Fruit fly (Drosophila melanogaster) whole organism, embryonic: ENCODE measurements around the gene Vti1b.
A peak's percentile ranks its signal among the peaks of the same experiment; 100 is the strongest.

Experiments
- BEAF-32 ChIP-seq: fragments of 200-800 bp; sonication (Bioruptor generic); optimal IDR thresholded peaks from 3 replicates; lab custom pipeline; 2017; ENCODE audit warnings: missing biosample characterization, missing genetic modification characterization, mild to moderate bottlenecking, moderate library complexity, missing genetic modification reagents
- CG10543 ChIP-seq: fragments of 200-800 bp; sonication (Bioruptor generic); optimal IDR thresholded peaks from 3 replicates; lab custom pipeline; 2017; ENCODE audit warnings: missing biosample characterization, mild to moderate bottlenecking, missing genetic modification characterization, moderate library complexity
- CG11560 ChIP-seq: fragments of 200-800 bp; sonication (Bioruptor generic); IDR thresholded peaks from 3 replicates; pipeline ENCODE4 v1.3.6; 2022; ENCODE audit warnings: missing biosample characterization, missing genetic modification characterization
- CG12071 ChIP-seq: fragments of 200-800 bp; sonication (Bioruptor generic); optimal IDR thresholded peaks from 3 replicates; lab custom pipeline; 2018; ENCODE audit warnings: missing biosample characterization, mild to moderate bottlenecking, missing genetic modification characterization
- CG12299 ChIP-seq: fragments of 200-800 bp; sonication (Bioruptor generic); optimal IDR thresholded peaks from 2 replicates; lab custom pipeline; 2018; ENCODE audit warnings: missing biosample characterization, mild to moderate bottlenecking, missing genetic modification characterization
- CG13624 ChIP-seq: fragments of 200-800 bp; sonication (Bioruptor generic); optimal IDR thresholded peaks from 2 replicates; lab custom pipeline; 2016; ENCODE audit warnings: missing biosample characterization, missing genetic modification characterization
- CG15073 ChIP-seq: fragments of 200-800 bp; sonication (Bioruptor generic); optimal IDR thresholded peaks from 2 replicates; lab custom pipeline; 2016; ENCODE audit warnings: missing biosample characterization, missing genetic modification characterization
- CG17568 ChIP-seq: fragments of 200-800 bp; sonication (Bioruptor generic); optimal IDR thresholded peaks from 2 replicates; lab custom pipeline; 2018; ENCODE audit warnings: missing biosample characterization, mild to moderate bottlenecking, missing genetic modification characterization, moderate library complexity
- CG1792 ChIP-seq: fragments of 200-800 bp; sonication (Bioruptor generic); optimal IDR thresholded peaks from 2 replicates; lab custom pipeline; 2016; ENCODE audit warnings: missing biosample characterization, missing genetic modification characterization
- CG30403 ChIP-seq: fragments of 200-800 bp; sonication (Bioruptor generic); optimal IDR thresholded peaks from 3 replicates; lab custom pipeline; 2016; ENCODE audit warnings: missing biosample characterization, missing genetic modification characterization
- CG3281 ChIP-seq: fragments of 200-800 bp; sonication (Bioruptor generic); optimal IDR thresholded peaks from 3 replicates; lab custom pipeline; 2017; ENCODE audit warnings: missing biosample characterization, mild to moderate bottlenecking, missing genetic modification characterization
- CG33557 ChIP-seq: fragments of 200-800 bp; sonication (Bioruptor generic); optimal IDR thresholded peaks from 2 replicates; lab custom pipeline; 2019; ENCODE audit warnings: missing biosample characterization, mild to moderate bottlenecking, missing genetic modification characterization, moderate library complexity
- CG5245 ChIP-seq: fragments of 200-800 bp; sonication (Bioruptor generic); optimal IDR thresholded peaks from 3 replicates; lab custom pipeline; 2016; ENCODE audit warnings: missing biosample characterization, missing genetic modification characterization
- CG6683 ChIP-seq: fragments of 200-800 bp; sonication (Bioruptor generic); optimal IDR thresholded peaks from 2 replicates; lab custom pipeline; 2017; ENCODE audit warnings: missing biosample characterization, mild to moderate bottlenecking, missing genetic modification characterization, missing genetic modification reagents
- CG7357 ChIP-seq: fragments of 200-800 bp; sonication (Bioruptor generic); IDR thresholded peaks from 3 replicates; pipeline ENCODE4 v1.3.6; 2022; ENCODE audit warnings: missing biosample characterization, missing genetic modification characterization
- CG7963 ChIP-seq: fragments of 200-800 bp; sonication (Bioruptor generic); IDR thresholded peaks from 3 replicates; pipeline ENCODE4 v1.3.6; 2022; ENCODE audit warnings: missing biosample characterization, missing genetic modification characterization; ENCODE audit not compliant: partially characterized antibody
- CG9727 ChIP-seq: fragments of 200-800 bp; sonication (Bioruptor generic); optimal IDR thresholded peaks from 3 replicates; lab custom pipeline; 2017; ENCODE audit warnings: missing biosample characterization, mild to moderate bottlenecking, missing genetic modification characterization
- CG9797 ChIP-seq: fragments of 200-800 bp; sonication (Bioruptor generic); optimal IDR thresholded peaks from 3 replicates; lab custom pipeline; 2018; ENCODE audit warnings: missing biosample characterization, mild to moderate bottlenecking, missing genetic modification characterization
- D19B ChIP-seq: fragments of 200-800 bp; sonication (Bioruptor generic); optimal IDR thresholded peaks from 2 replicates; lab custom pipeline; 2017; ENCODE audit warnings: missing biosample characterization, mild to moderate bottlenecking, missing genetic modification characterization
- Dll ChIP-seq: fragments of 200-800 bp; sonication (Bioruptor generic); IDR thresholded peaks from 4 replicates; pipeline ENCODE4 v1.3.6; 2022; ENCODE audit warnings: missing biosample characterization, missing genetic modification characterization; ENCODE audit not compliant: partially characterized antibody
- HLH4C ChIP-seq: fragments of 200-800 bp; sonication (Bioruptor generic); IDR thresholded peaks from 3 replicates; pipeline ENCODE4 v1.3.6; 2022; ENCODE audit warnings: missing biosample characterization, missing genetic modification characterization; ENCODE audit not compliant: partially characterized antibody
- Hr3 ChIP-seq: fragments of 200-800 bp; sonication (Bioruptor generic); optimal IDR thresholded peaks from 3 replicates; lab custom pipeline; 2016; ENCODE audit warnings: missing biosample characterization, missing genetic modification characterization
- Hr51 ChIP-seq, 2 experiments: fragments of 200-800 bp; sonication (Bioruptor generic); optimal IDR thresholded peaks; 2 replicates in 1 of 2; 3 replicates in 1 of 2; lab custom pipeline; 2016 to 2018; ENCODE audit warnings: missing biosample characterization in 2 of 2, missing genetic modification characterization in 2 of 2, mild to moderate bottlenecking in 1 of 2, moderate library complexity in 1 of 2
- Hr78 ChIP-seq, 2 experiments: fragments of 200-800 bp in 1 of 2; fragments of >200 bp in 1 of 2; sonication (Bioruptor generic) in 1 of 2; optimal IDR thresholded peaks; 2 replicates each; lab custom pipeline; 2017 to 2019; ENCODE audit warnings: missing biosample characterization in 2 of 2, missing genetic modification characterization in 2 of 2, mild to moderate bottlenecking in 1 of 2, moderate library complexity in 1 of 2
- Kr ChIP-seq: fragments of 200-800 bp; sonication (Bioruptor generic); optimal IDR thresholded peaks from 2 replicates; lab custom pipeline; 2017; ENCODE audit warnings: missing biosample characterization, mild to moderate bottlenecking, missing genetic modification characterization
- NFAT ChIP-seq: fragments of 200-800 bp; sonication (Bioruptor generic); IDR thresholded peaks from 2 replicates; pipeline ENCODE4 v1.3.6; 2022; ENCODE audit warnings: missing biosample characterization, missing genetic modification characterization
- NfI ChIP-seq: fragments of 200-800 bp; sonication (Bioruptor generic); optimal IDR thresholded peaks from 3 replicates; lab custom pipeline; 2018; ENCODE audit warnings: missing biosample characterization, mild to moderate bottlenecking, missing genetic modification characterization, moderate library complexity
- Oaz ChIP-seq: fragments of 200-800 bp; sonication (Bioruptor generic); IDR thresholded peaks from 2 replicates; pipeline ENCODE4 v1.3.6; 2022; ENCODE audit warnings: missing biosample characterization, missing genetic modification characterization
- aop ChIP-seq: fragments of 200-800 bp; sonication (Bioruptor generic); IDR thresholded peaks from 2 replicates; pipeline ENCODE4 v1.3.6; 2022; ENCODE audit warnings: missing biosample characterization, missing genetic modification characterization
- cato ChIP-seq: fragments of 200-800 bp; sonication (Bioruptor generic); optimal IDR thresholded peaks from 2 replicates; lab custom pipeline; 2016; ENCODE audit warnings: missing biosample characterization, missing genetic modification characterization, borderline replicate concordance
- chif ChIP-seq, 2 experiments: fragments of 200-800 bp; sonication (Bioruptor generic); optimal IDR thresholded peaks; 3 replicates each; lab custom pipeline; 2016; ENCODE audit warnings: missing biosample characterization in 2 of 2, missing genetic modification characterization in 2 of 2
- danr ChIP-seq: fragments of 200-800 bp; sonication (Bioruptor generic); IDR thresholded peaks from 2 replicates; pipeline ENCODE4 v1.3.6; 2022; ENCODE audit warnings: missing biosample characterization, missing genetic modification characterization
- ems ChIP-seq: fragments of 200-800 bp; sonication (Bioruptor generic); optimal IDR thresholded peaks from 3 replicates; lab custom pipeline; 2016; ENCODE audit warnings: missing biosample characterization, missing genetic modification characterization
- ewg ChIP-seq: fragments of 200-800 bp; sonication (Bioruptor generic); optimal IDR thresholded peaks from 3 replicates; lab custom pipeline; 2017; ENCODE audit warnings: mild to moderate bottlenecking, missing biosample characterization, missing genetic modification reagents, missing genetic modification characterization
- fd3F ChIP-seq: fragments of 200-800 bp; sonication (Bioruptor generic); optimal IDR thresholded peaks from 2 replicates; lab custom pipeline; 2018; ENCODE audit warnings: missing biosample characterization, mild to moderate bottlenecking, missing genetic modification characterization, moderate library complexity
- fd96Cb ChIP-seq: fragments of 200-800 bp; sonication (Bioruptor generic); optimal IDR thresholded peaks from 2 replicates; lab custom pipeline; 2018; ENCODE audit warnings: missing biosample characterization, mild to moderate bottlenecking, missing genetic modification characterization, moderate library complexity
- grau ChIP-seq: fragments of 200-800 bp; optimal IDR thresholded peaks from 3 replicates; lab custom pipeline; 2019; ENCODE audit warnings: missing biosample characterization, mild to moderate bottlenecking, missing genetic modification characterization, moderate library complexity
- gsb-n ChIP-seq: fragments of 200-800 bp; sonication (Bioruptor generic); optimal IDR thresholded peaks from 3 replicates; lab custom pipeline; 2018; ENCODE audit warnings: missing biosample characterization, mild to moderate bottlenecking, missing genetic modification characterization
- hbn ChIP-seq: fragments of 200-800 bp; sonication (Bioruptor generic); IDR thresholded peaks from 2 replicates; pipeline ENCODE4 v1.3.6; 2022; ENCODE audit warnings: missing biosample characterization, missing genetic modification characterization; ENCODE audit not compliant: partially characterized antibody
- her ChIP-seq: fragments of 200-800 bp; sonication (Bioruptor generic); optimal IDR thresholded peaks from 2 replicates; lab custom pipeline; 2016; ENCODE audit warnings: missing biosample characterization, missing genetic modification characterization
- ind ChIP-seq: fragments of 200-800 bp; sonication (Bioruptor generic); optimal IDR thresholded peaks from 3 replicates; lab custom pipeline; 2016; ENCODE audit warnings: missing biosample characterization, missing genetic modification characterization
- lov ChIP-seq, 2 experiments: fragments of 200-800 bp in 1 of 2; fragments of >200 bp in 1 of 2; sonication (Bioruptor generic) in 1 of 2; IDR thresholded peaks in 1 of 2; optimal IDR thresholded peaks in 1 of 2; 2 replicates in 1 of 2; 3 replicates in 1 of 2; pipeline versions ENCODE4 v1.3.6 to Lab custom; 2017 to 2022; ENCODE audit warnings: missing biosample characterization in 1 of 2, missing genetic modification characterization in 1 of 2
- mirr ChIP-seq: fragments of 200-800 bp; sonication (Bioruptor generic); optimal IDR thresholded peaks from 3 replicates; lab custom pipeline; 2018; ENCODE audit warnings: missing biosample characterization, mild to moderate bottlenecking, missing genetic modification characterization
- pan ChIP-seq, 4 experiments: fragments of >200 bp in 3 of 4; fragments of 200-800 bp in 1 of 4; sonication (Bioruptor generic) in 1 of 4; optimal IDR thresholded peaks in 3 of 4; IDR thresholded peaks in 1 of 4; 2 replicates each; pipeline versions ENCODE4 v1.3.6 to Lab custom; 2017 to 2022; ENCODE audit warnings: missing biosample characterization in 2 of 4, missing genetic modification characterization in 2 of 4, mixed read lengths in 1 of 4
- pfk ChIP-seq: fragments of 200-800 bp; sonication (Bioruptor generic); optimal IDR thresholded peaks from 2 replicates; lab custom pipeline; 2018; ENCODE audit warnings: missing biosample characterization, mild to moderate bottlenecking, missing genetic modification characterization, moderate library complexity
- trem ChIP-seq: fragments of 200-800 bp; optimal IDR thresholded peaks from 3 replicates; lab custom pipeline; 2019; ENCODE audit warnings: missing biosample characterization, mild to moderate bottlenecking, missing genetic modification characterization, moderate library complexity
- ttk ChIP-seq: fragments of 200-800 bp; sonication (Bioruptor generic); IDR thresholded peaks from 2 replicates; pipeline ENCODE4 v2.1.2; 2022; ENCODE audit warnings: missing biosample characterization, missing genetic modification characterization

Vti1b gene

dm6 chr3R:18448059-18448979 is 51.5 kb downstream of the Vti1b start (continued):
- TF ChIP-seq aop, result no peak
- no peak for TF ChIP-seq mirr (GFP tag; lab: Kevin White, UChicago)
- no peak for TF ChIP-seq ems
- peak; percentile 52 for TF ChIP-seq CG13624
- no peak for TF ChIP-seq CG9797 (GFP tag; lab: Kevin White, UChicago)
- peak; percentile 57 for TF ChIP-seq CG30403 (GFP tag; lab: Kevin White, UChicago)
- TF ChIP-seq CG12299 (tag; lab: Kevin White, UChicago), result no peak
- TF ChIP-seq gsb-n (tag; lab: Kevin White, UChicago), result no peak
- TF ChIP-seq Kr (GFP tag; lab: Kevin White, UChicago), result no peak
- no peak for TF ChIP-seq Hr3 (GFP tag; lab: Kevin White, UChicago)
- peak; percentile 57 for TF ChIP-seq CG9727 (GFP tag; lab: Kevin White, UChicago)
- no peak for TF ChIP-seq lov (optimal IDR thresholded peaks at IDR 0.05; lab: Kevin White, UChicago)
- no peak for TF ChIP-seq lov (GFP tag; IDR thresholded peaks at IDR 0.05; lab: Robert Waterston, UW)
- TF ChIP-seq danr (GFP tag; lab: Robert Waterston, UW), result no peak
- no peak for TF ChIP-seq pan (optimal IDR thresholded peaks at IDR 0.05; lab: Kevin White, UChicago)
- no peak for TF ChIP-seq pan (GFP tag; optimal IDR thresholded peaks at IDR 0.05 in 1 of 2, IDR thresholded peaks at IDR 0.05 in 1 of 2)
- TF ChIP-seq CG5245 (GFP tag; lab: Kevin White, UChicago), result no peak
- no peak for TF ChIP-seq BEAF-32 (GFP tag; lab: Kevin White, UChicago)
- no peak for TF ChIP-seq CG7357
- no peak for TF ChIP-seq CG15073
- no peak for TF ChIP-seq CG6683 (GFP tag; lab: Kevin White, UChicago)
- no peak for TF ChIP-seq Dll (GFP tag; lab: Robert Waterston, UW)
- TF ChIP-seq CG7963 (GFP tag; lab: Robert Waterston, UW), result no peak
- TF ChIP-seq CG12071, result no peak
- TF ChIP-seq NfI (GFP tag; lab: Kevin White, UChicago), result no peak
- no peak for TF ChIP-seq CG10543
- peak; percentile 26 for TF ChIP-seq ind (GFP tag; lab: Kevin White, UChicago)
- no peak for TF ChIP-seq HLH4C (GFP tag; lab: Robert Waterston, UW)
- TF ChIP-seq Oaz (GFP tag; lab: Robert Waterston, UW), result no peak
- no peak for TF ChIP-seq pfk (GFP tag; lab: Kevin White, UChicago)
- TF ChIP-seq Hr51 (GFP tag; optimal IDR thresholded peaks at IDR 0.05; lab: Kevin White, UChicago), result no peak
- TF ChIP-seq Hr78 (GFP tag; optimal IDR thresholded peaks at IDR 0.05; lab: Kevin White, UChicago), result no peak
- TF ChIP-seq grau (tag; lab: Kevin White, UChicago), result peak; percentile 67
- TF ChIP-seq NFAT (GFP tag; lab: Robert Waterston, UW), result no peak
- no peak for TF ChIP-seq CG33557 (GFP tag; lab: Kevin White, UChicago)
- no peak for TF ChIP-seq hbn (GFP tag; lab: Robert Waterston, UW)
- no peak for TF ChIP-seq CG17568 (GFP tag; lab: Kevin White, UChicago)
- no peak for TF ChIP-seq cato (GFP tag; lab: Kevin White, UChicago)
- TF ChIP-seq trem (tag; lab: Kevin White, UChicago), result no peak
- TF ChIP-seq CG11560 (tag; lab: Robert Waterston, UW), result no peak
- no peak for TF ChIP-seq ewg
- no peak for TF ChIP-seq chif (GFP tag; optimal IDR thresholded peaks at IDR 0.05; lab: Kevin White, UChicago)
- TF ChIP-seq her (GFP tag; lab: Kevin White, UChicago), result no peak
- no peak for TF ChIP-seq CG1792 (GFP tag; lab: Kevin White, UChicago)
- peak; percentile 73 for TF ChIP-seq D19B (GFP tag; lab: Kevin White, UChicago)
- no peak for TF ChIP-seq ttk (GFP tag; lab: Robert Waterston, UW)
- TF ChIP-seq CG3281 (GFP tag; lab: Kevin White, UChicago), result peak; percentile 65
- no peak for TF ChIP-seq fd3F (GFP tag; lab: Kevin White, UChicago)
- no peak for TF ChIP-seq fd96Cb (tag; lab: Kevin White, UChicago)
